Worm (Caenorhabditis elegans): Measurements from ENCODE around the gene ZK930.4.

DNA sequence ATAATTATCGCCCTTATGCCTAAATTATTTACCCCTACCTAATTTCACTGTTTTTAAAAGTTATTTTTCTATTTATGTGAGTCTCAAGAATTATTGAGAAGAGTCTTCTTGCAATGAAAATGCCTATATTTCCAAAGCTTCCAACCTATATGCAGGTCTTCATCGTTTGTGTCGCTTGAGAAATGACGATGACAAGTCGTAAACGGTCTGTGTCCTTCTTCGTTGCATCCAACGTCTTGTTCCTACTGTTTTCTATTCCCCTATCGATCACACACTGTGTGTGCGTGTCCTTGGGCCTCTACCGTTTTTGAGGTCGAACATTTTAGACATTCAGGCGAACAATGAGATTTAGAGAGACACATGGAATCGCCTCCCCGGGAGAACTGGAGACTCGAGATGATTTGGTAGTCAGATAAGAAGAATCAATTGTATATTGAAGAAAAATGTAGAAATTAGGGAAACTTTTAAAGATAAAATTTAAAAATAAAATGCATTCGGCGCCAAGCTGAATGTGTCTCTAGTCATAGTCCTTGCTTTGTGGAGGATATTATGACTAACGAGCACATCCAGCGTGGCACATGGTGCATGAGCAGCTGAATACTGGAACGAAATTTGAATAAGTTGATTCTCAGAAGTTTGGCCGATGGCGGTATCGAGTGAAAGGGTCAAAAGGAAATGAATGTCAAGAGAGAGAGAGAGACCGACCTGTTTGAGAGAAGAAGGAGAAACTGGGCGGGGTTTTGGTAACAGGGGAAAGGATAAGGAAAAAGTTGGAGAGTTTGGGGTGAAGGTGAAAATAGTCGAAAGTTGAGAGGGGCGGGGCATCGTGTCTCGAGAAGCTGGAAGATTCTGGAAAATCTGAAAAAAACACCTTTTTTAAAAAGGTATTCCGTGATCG is 25.6 kb upstream of the ZK930.4 start:
- no peak for TF ChIP-seq npax-4 (tag; optimal IDR thresholded peaks at IDR 0.05)
- no peak for TF ChIP-seq hlh-6 (tag; optimal IDR thresholded peaks at IDR 0.05)
- no peak for TF ChIP-seq tbx-2 (tag; optimal IDR thresholded peaks at IDR 0.05)
- TF ChIP-seq ceh-34 (tag; optimal IDR thresholded peaks at IDR 0.05), result no peak
- TF ChIP-seq ama-1 (optimal IDR thresholded peaks at IDR 0.05), result no peak
- no peak for TF ChIP-seq nhr-11 (tag; optimal IDR thresholded peaks at IDR 0.05)
- no peak for TF ChIP-seq dve-1 (tag; optimal IDR thresholded peaks at IDR 0.05)
- TF ChIP-seq ceh-6 (GFP tag; optimal IDR thresholded peaks at IDR 0.05), result no peak

Data from whole organism, late embryonic.